Worm (Caenorhabditis elegans) whole organism, L3 larva: ENCODE measurements around the gene Y67D8C.2.

ENCODE experiments used
- R02D3.7 ChIP-seq: fragments of 150-350 bp; optimal IDR thresholded peaks from 2 replicates; lab custom pipeline; 2014; ENCODE audit warnings: missing biosample characterization, missing genetic modification characterization
- ama-1 ChIP-seq: fragments of 150-350 bp; optimal IDR thresholded peaks from 2 replicates; lab custom pipeline; 2018
- ceh-16 ChIP-seq: sonication (generic microtip); optimal IDR thresholded peaks from 2 replicates; lab custom pipeline; 2017; ENCODE audit warnings: missing biosample characterization, missing genetic modification characterization
- ceh-28 ChIP-seq: fragments of 150-350 bp; optimal IDR thresholded peaks from 2 replicates; lab custom pipeline; 2014; ENCODE audit warnings: missing biosample characterization, missing genetic modification reagents, missing genetic modification characterization
- ceh-9 ChIP-seq: sonication (generic microtip); optimal IDR thresholded peaks from 2 replicates; lab custom pipeline; 2018; ENCODE audit warnings: missing biosample characterization, missing genetic modification characterization
- egl-5 ChIP-seq: fragments of 150-350 bp; optimal IDR thresholded peaks from 2 replicates; lab custom pipeline; 2017; ENCODE audit warnings: missing biosample characterization, missing genetic modification reagents, missing genetic modification characterization, inconsistent platforms
- elt-1 ChIP-seq: fragments of 150-350 bp; optimal IDR thresholded peaks from 2 replicates; lab custom pipeline; 2014; ENCODE audit warnings: missing biosample characterization, missing genetic modification characterization
- elt-2 ChIP-seq: sonication (generic microtip); optimal IDR thresholded peaks from 2 replicates; lab custom pipeline; 2016; ENCODE audit warnings: missing genetic modification reagents, mild to moderate bottlenecking, missing genetic modification characterization, missing compliant biosample characterization
- elt-3 ChIP-seq, 3 experiments: fragments of 150-350 bp in 1 of 3; sonication (generic microtip) in 2 of 3; optimal IDR thresholded peaks; 2 replicates in 2 of 3; 4 replicates in 1 of 3; lab custom pipeline; 2014 to 2017; ENCODE audit warnings: missing biosample characterization in 3 of 3, missing genetic modification characterization in 3 of 3
- fkh-10 ChIP-seq: sonication (generic microtip); optimal IDR thresholded peaks from 2 replicates; lab custom pipeline; 2017; ENCODE audit warnings: missing biosample characterization, missing genetic modification reagents, missing genetic modification characterization
- fos-1 ChIP-seq: fragments of 150-350 bp; optimal IDR thresholded peaks from 2 replicates; lab custom pipeline; 2014; ENCODE audit warnings: missing biosample characterization, missing genetic modification characterization
- hmg-11 ChIP-seq: sonication (generic microtip); optimal IDR thresholded peaks from 2 replicates; lab custom pipeline; 2016; ENCODE audit warnings: missing genetic modification characterization, missing compliant biosample characterization
- jun-1 ChIP-seq: fragments of 150-350 bp; optimal IDR thresholded peaks from 2 replicates; lab custom pipeline; 2014; ENCODE audit warnings: missing biosample characterization, missing genetic modification reagents, missing genetic modification characterization
- lin-15B ChIP-seq: fragments of 150-350 bp; optimal IDR thresholded peaks from 2 replicates; lab custom pipeline; 2014; ENCODE audit warnings: missing biosample characterization, missing genetic modification characterization
- lin-39 ChIP-seq: fragments of 150-350 bp; optimal IDR thresholded peaks from 2 replicates; lab custom pipeline; 2018; ENCODE audit warnings: missing biosample characterization, missing genetic modification reagents, missing genetic modification characterization
- mdl-1 ChIP-seq: fragments of 150-350 bp; optimal IDR thresholded peaks from 2 replicates; lab custom pipeline; 2014; ENCODE audit warnings: missing biosample characterization, missing genetic modification characterization
- mml-1 ChIP-seq: fragments of 150-350 bp; sonication (generic microtip); optimal IDR thresholded peaks from 3 replicates; lab custom pipeline; 2014; ENCODE audit warnings: missing biosample characterization, missing genetic modification characterization
- nfya-1 ChIP-seq: sonication (generic microtip); optimal IDR thresholded peaks from 2 replicates; lab custom pipeline; 2017; ENCODE audit warnings: missing genetic modification characterization, mild to moderate bottlenecking, missing compliant biosample characterization, antibody characterized with exemption, moderate library complexity; ENCODE audit not compliant: insufficient read depth
- nhr-11 ChIP-seq: fragments of 150-350 bp; optimal IDR thresholded peaks from 2 replicates; lab custom pipeline; 2014; ENCODE audit warnings: missing biosample characterization, missing genetic modification characterization
- nhr-23 ChIP-seq: fragments of 150-350 bp; optimal IDR thresholded peaks from 2 replicates; lab custom pipeline; 2014; ENCODE audit warnings: missing biosample characterization, missing genetic modification reagents, missing genetic modification characterization
- nhr-25 ChIP-seq: sonication (generic microtip); optimal IDR thresholded peaks from 2 replicates; lab custom pipeline; 2017; ENCODE audit warnings: missing biosample characterization, missing genetic modification characterization
- nhr-28 ChIP-seq: fragments of 150-350 bp; optimal IDR thresholded peaks from 2 replicates; lab custom pipeline; 2014; ENCODE audit warnings: missing biosample characterization, missing genetic modification characterization
- nhr-76 ChIP-seq: fragments of 150-350 bp; sonication (generic microtip); optimal IDR thresholded peaks from 5 replicates; lab custom pipeline; 2014; ENCODE audit warnings: missing biosample characterization, missing genetic modification characterization
- pha-4 ChIP-seq: fragments of 150-350 bp; optimal IDR thresholded peaks from 2 replicates; lab custom pipeline; 2014; ENCODE audit warnings: missing biosample characterization, missing genetic modification reagents, missing genetic modification characterization
- pqm-1 ChIP-seq: fragments of 150-350 bp; optimal IDR thresholded peaks from 2 replicates; lab custom pipeline; 2017; ENCODE audit warnings: missing biosample characterization, missing genetic modification characterization, inconsistent platforms
- sea-2 ChIP-seq: fragments of 150-350 bp; sonication (generic microtip); optimal IDR thresholded peaks from 4 replicates; lab custom pipeline; 2014; ENCODE audit warnings: missing biosample characterization, missing genetic modification reagents, missing genetic modification characterization
- skn-1 ChIP-seq: fragments of 150-350 bp; optimal IDR thresholded peaks from 2 replicates; lab custom pipeline; 2014; ENCODE audit warnings: missing biosample characterization, missing genetic modification characterization
- snpc-4 ChIP-seq: fragments of 150-350 bp; optimal IDR thresholded peaks from 2 replicates; lab custom pipeline; 2014; ENCODE audit warnings: missing biosample characterization, missing genetic modification characterization
- unc-39 ChIP-seq: sonication (generic microtip); optimal IDR thresholded peaks from 4 replicates; lab custom pipeline; 2017; ENCODE audit warnings: missing biosample characterization, missing genetic modification characterization
- unc-62 ChIP-seq: fragments of 150-350 bp; sonication (generic microtip); optimal IDR thresholded peaks from 4 replicates; lab custom pipeline; 2014; ENCODE audit warnings: missing biosample characterization, missing genetic modification reagents, missing genetic modification characterization
- zag-1 ChIP-seq: fragments of 150-350 bp; optimal IDR thresholded peaks from 2 replicates; lab custom pipeline; 2014; ENCODE audit warnings: missing biosample characterization, missing genetic modification characterization
- ztf-11 ChIP-seq: fragments of 150-350 bp; optimal IDR thresholded peaks from 2 replicates; lab custom pipeline; 2014; ENCODE audit warnings: missing biosample characterization, missing genetic modification characterization
- ztf-4 ChIP-seq: fragments of 150-350 bp; optimal IDR thresholded peaks from 2 replicates; lab custom pipeline; 2014; ENCODE audit warnings: missing biosample characterization, missing genetic modification characterization

Gene Y67D8C.2

ce11 chrIV:3071997-3072396, at the start of gene Y67D8C.2:
Y67D8C.2 (plus strand) TSS chrIV:3072297.
- no peak for TF ChIP-seq nhr-11 (tag; lab: Kevin White, UChicago)
- TF ChIP-seq elt-2 (tag; lab: Kevin White, UChicago): no peak
- TF ChIP-seq nhr-76 (tag; lab: Kevin White, UChicago): no peak
- no peak for TF ChIP-seq lin-15B (tag; lab: Kevin White, UChicago)
- no peak for TF ChIP-seq elt-1 (tag; lab: Kevin White, UChicago)
- no peak for TF ChIP-seq ceh-9 (tag; lab: Kevin White, UChicago)
- TF ChIP-seq nfya-1 (tag; lab: Kevin White, UChicago): no peak
- no peak for TF ChIP-seq lin-39 (tag; lab: Kevin White, UChicago)
- TF ChIP-seq snpc-4 (tag; lab: Kevin White, UChicago): no peak
- TF ChIP-seq fos-1: no peak
- TF ChIP-seq mdl-1 (tag; lab: Kevin White, UChicago): no peak

- TF ChIP-seq nhr-11 (tag; lab: Kevin White, UChicago) (peak; percentile 44), nfya-1 (tag; lab: Kevin White, UChicago) (peak; percentile 14), lin-39 (tag; lab: Kevin White, UChicago) (peak; percentile 9), ceh-28 (tag; lab: Kevin White, UChicago) (peak; percentile 62), egl-5 (tag; lab: Kevin White, UChicago) (peak; percentile 22), sea-2 (no peak), R02D3.7 (no peak)
These were observed 46.1 kb upstream of the Y67D8C.2 start for ce11 chrIV:3025874-3026609.

DNA sequence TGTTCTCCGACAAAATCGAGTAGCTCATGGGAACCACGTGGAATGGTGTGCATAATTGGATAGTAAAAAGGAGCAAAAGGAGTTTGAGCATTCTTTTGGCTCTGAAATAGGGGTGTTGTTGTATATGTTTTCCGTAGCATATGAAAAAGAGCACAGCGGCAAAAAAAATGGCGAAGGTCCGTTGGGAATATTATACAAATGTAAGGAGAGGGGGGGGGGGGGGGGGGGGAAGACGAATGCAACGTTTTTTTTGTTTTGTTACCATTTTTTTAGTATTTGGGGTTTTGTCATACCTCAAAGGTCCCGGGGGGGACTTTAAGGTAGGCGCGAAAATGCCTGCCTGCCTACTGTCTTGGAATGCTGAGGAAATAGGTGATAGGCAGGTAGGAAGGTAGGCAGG, 43.3 kb upstream of the Y67D8C.2 start, which contains the start of gene ndnf-1:
Gene ndnf-1, minus strand, starts transcription at position 101 of the 400 bp plus-strand sequence.
- no peak for TF ChIP-seq pha-4 (tag; lab: Kevin White, UChicago)
- TF ChIP-seq elt-1 (tag; lab: Kevin White, UChicago): no peak
- TF ChIP-seq nhr-11 (tag; lab: Kevin White, UChicago): no peak
- no peak for TF ChIP-seq zag-1 (tag; lab: Kevin White, UChicago)
- TF ChIP-seq R02D3.7: no peak
- no peak for TF ChIP-seq nhr-28 (tag; lab: Kevin White, UChicago)
- TF ChIP-seq elt-3 (tag; optimal IDR thresholded peaks at IDR 0.05; lab: Kevin White, UChicago): no peak
- no peak for TF ChIP-seq pqm-1 (tag; lab: Kevin White, UChicago)
- no peak for TF ChIP-seq ama-1 (lab: Kevin White, UChicago)
- no peak for TF ChIP-seq unc-39 (tag; lab: Kevin White, UChicago)
- no peak for TF ChIP-seq nhr-25 (tag; lab: Kevin White, UChicago)
- no peak for TF ChIP-seq nhr-23 (tag; lab: Kevin White, UChicago)
- no peak for TF ChIP-seq egl-5 (tag; lab: Kevin White, UChicago)

DNA sequence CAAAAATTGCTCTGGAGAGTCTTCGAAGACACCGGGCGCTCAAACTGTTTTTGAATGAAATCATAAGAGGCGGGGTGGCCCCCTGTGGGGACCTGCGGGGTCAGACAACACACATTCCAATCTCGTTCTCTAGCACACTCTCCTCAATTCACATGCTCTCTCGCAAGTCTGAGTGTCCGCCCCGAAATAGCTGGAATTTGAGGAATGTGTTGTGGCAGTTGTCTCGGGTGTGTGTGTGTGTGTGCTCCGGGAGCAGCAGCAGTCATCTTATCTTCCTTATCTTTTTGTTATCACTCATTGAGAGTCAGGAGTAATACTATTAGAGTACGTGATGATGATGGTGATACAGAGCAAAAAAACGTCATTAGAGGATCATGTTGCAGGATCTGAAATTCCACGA, 42.2 kb upstream of the Y67D8C.2 start:
- TF ChIP-seq nfya-1 (tag; lab: Kevin White, UChicago): peak; percentile 15
- TF ChIP-seq lin-39 (tag; lab: Kevin White, UChicago): peak; percentile 56
- TF ChIP-seq elt-2 (tag; lab: Kevin White, UChicago): peak; percentile 69
- peak; percentile 54 for TF ChIP-seq egl-5 (tag; lab: Kevin White, UChicago)
- TF ChIP-seq pqm-1 (tag; lab: Kevin White, UChicago): peak; percentile 67
- no peak for TF ChIP-seq snpc-4 (tag; lab: Kevin White, UChicago)

ce11 chrIV:3032020-3032419, 40.1 kb upstream of the Y67D8C.2 start:
- TF ChIP-seq unc-62 (GFP tag; lab: Kevin White, UChicago): no peak
- TF ChIP-seq fkh-10 (GFP tag; lab: Kevin White, UChicago): no peak
- TF ChIP-seq nhr-23 (tag; lab: Kevin White, UChicago): no peak
- TF ChIP-seq elt-1 (tag; lab: Kevin White, UChicago): no peak
- no peak for TF ChIP-seq hmg-11 (tag; lab: Kevin White, UChicago)
- no peak for TF ChIP-seq ztf-4
- TF ChIP-seq elt-2 (tag; lab: Kevin White, UChicago): no peak
- TF ChIP-seq ztf-11 (tag; lab: Kevin White, UChicago): no peak
- TF ChIP-seq pha-4 (tag; lab: Kevin White, UChicago): no peak
- no peak for TF ChIP-seq snpc-4 (tag; lab: Kevin White, UChicago)
- TF ChIP-seq jun-1 (tag; lab: Kevin White, UChicago): no peak
- TF ChIP-seq ceh-16 (tag; lab: Kevin White, UChicago): no peak
- TF ChIP-seq pqm-1 (tag; lab: Kevin White, UChicago): no peak
- no peak for TF ChIP-seq unc-39 (tag; lab: Kevin White, UChicago)
- no peak for TF ChIP-seq ceh-9 (tag; lab: Kevin White, UChicago)
- TF ChIP-seq mml-1 (tag; lab: Kevin White, UChicago): no peak
- no peak for TF ChIP-seq skn-1
- TF ChIP-seq fos-1: no peak
